Fruit fly (Drosophila melanogaster): Measurements from ENCODE around the gene ouib.
A peak's percentile ranks its signal among the peaks of the same experiment; 100 is the strongest.

The ouib gene

DNA sequence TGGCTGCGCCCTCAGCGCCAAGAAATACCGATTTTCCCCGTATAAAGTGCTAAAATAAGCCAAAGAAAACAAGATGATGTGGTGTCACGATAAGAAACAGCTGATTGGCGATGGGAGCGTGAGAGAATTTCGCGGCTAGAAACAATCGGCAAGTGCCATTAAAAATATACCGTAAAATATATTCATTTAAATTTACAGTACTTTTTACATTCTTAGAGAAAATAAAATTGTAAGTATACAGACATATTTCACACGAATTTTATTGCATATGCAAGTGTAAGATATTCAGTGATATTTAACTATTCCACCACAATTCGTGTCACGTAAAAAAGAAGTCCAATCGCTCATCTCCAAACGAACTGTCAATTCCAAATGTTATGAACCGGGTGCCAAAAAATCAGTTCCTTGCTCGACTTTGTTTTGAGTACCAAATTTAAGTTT is 48.7 kb upstream of the ouib start, which contains the start of the genes Unc50, CG11755 and CG8043 (continued):
- TF ChIP-seq CG18619 (GFP tag; optimal IDR thresholded peaks at IDR 0.05) = peak; percentile 78
- peak; percentile 59 for TF ChIP-seq Dek (tag; optimal IDR thresholded peaks at IDR 0.05)
- peak; percentile 86 for TF ChIP-seq hkb (optimal IDR thresholded peaks at IDR 0.05)
- TF ChIP-seq hkb (GFP tag; IDR thresholded peaks at IDR 0.05) = peak; percentile 72
- peak; percentile 55; the same call in 1 of the 2 replicates for TF ChIP-seq E2f1 (GFP tag; IDR thresholded peaks at IDR 0.05)
- peak; percentile 56 for TF ChIP-seq Side (GFP tag; optimal IDR thresholded peaks at IDR 0.05)
- TF ChIP-seq Sox102F (GFP tag; optimal IDR thresholded peaks at IDR 0.05) = peak; percentile 67
- no peak for TF ChIP-seq Asciz (GFP tag; optimal IDR thresholded peaks at IDR 0.05)
- TF ChIP-seq esg (GFP tag; conservative IDR thresholded peaks at IDR 0.05) = peak; percentile 63
- peak; percentile 70 for TF ChIP-seq CG4854 (GFP tag; optimal IDR thresholded peaks at IDR 0.05)
- TF ChIP-seq CG31441 (GFP tag; IDR thresholded peaks at IDR 0.05) = peak; percentile 78
- TF ChIP-seq Deaf1 (tag; optimal IDR thresholded peaks at IDR 0.05) = peak; percentile 51
- peak; percentile 98 for TF ChIP-seq unc-4 (GFP tag; IDR thresholded peaks at IDR 0.05; ENCODE audit: partially characterized antibody)
- TF ChIP-seq CHES-1-like (GFP tag; optimal IDR thresholded peaks at IDR 0.05) = peak; percentile 33
- peak in 1 of 2 experiments; percentile 64 for TF ChIP-seq Hr51 (GFP tag; optimal IDR thresholded peaks at IDR 0.05)
- TF ChIP-seq p53 (GFP tag; optimal IDR thresholded peaks at IDR 0.05) = no peak
- TF ChIP-seq wor (GFP tag; IDR thresholded peaks at IDR 0.05) = peak; percentile 54
- peak; percentile 89 for TF ChIP-seq CG3847 (GFP tag; IDR thresholded peaks at IDR 0.05)
- TF ChIP-seq Sox100B (GFP tag; optimal IDR thresholded peaks at IDR 0.05) = peak; percentile 73
- no peak for TF ChIP-seq h (optimal IDR thresholded peaks at IDR 0.05)
- peak; percentile 92 for TF ChIP-seq nmo (GFP tag; optimal IDR thresholded peaks at IDR 0.05)
- TF ChIP-seq CG8944 (GFP tag; optimal IDR thresholded peaks at IDR 0.05) = peak; percentile 51
- no peak for TF ChIP-seq fru (optimal IDR thresholded peaks at IDR 0.05)
- peak; percentile 69 for TF ChIP-seq D19A (tag; optimal IDR thresholded peaks at IDR 0.05)
- no peak for TF ChIP-seq Doc2 (GFP tag; IDR thresholded peaks at IDR 0.05)
- TF ChIP-seq cato (GFP tag; optimal IDR thresholded peaks at IDR 0.05; ENCODE audit: borderline replicate concordance) = peak; percentile 44
- TF ChIP-seq HHEX (GFP tag; optimal IDR thresholded peaks at IDR 0.05) = peak; percentile 56
- TF ChIP-seq CG2202 (tag; optimal IDR thresholded peaks at IDR 0.05) = peak; percentile 32
- TF ChIP-seq twi (tag; optimal IDR thresholded peaks at IDR 0.05) = peak; percentile 73
- no peak for TF ChIP-seq CkIIα-i1 (GFP tag; IDR thresholded peaks at IDR 0.05)
- TF ChIP-seq Ptx1 (GFP tag; IDR thresholded peaks at IDR 0.05) = peak; percentile 75
- TF ChIP-seq gem (tag; optimal IDR thresholded peaks at IDR 0.05) = peak; percentile 87
- 0 out of 2 replicates have a peak, but pooled peaks have one; percentile 61 for TF ChIP-seq wdn (GFP tag; IDR thresholded peaks at IDR 0.05)
- TF ChIP-seq CG4424 (GFP tag; optimal IDR thresholded peaks at IDR 0.05) = peak; percentile 78
- no peak for TF ChIP-seq CG10321 (GFP tag; IDR thresholded peaks at IDR 0.05)
- TF ChIP-seq CG7271 (tag; optimal IDR thresholded peaks at IDR 0.05) = peak; percentile 30
- no peak; the same call in 2 of the 3 replicates for TF ChIP-seq CG2889 (GFP tag; IDR thresholded peaks at IDR 0.05)
- peak; percentile 59; the same call in 1 of the 2 replicates for TF ChIP-seq HLH3B (GFP tag; IDR thresholded peaks at IDR 0.05)
- peak; percentile 67; the same call in 1 of the 2 replicates for TF ChIP-seq Oaz (GFP tag; IDR thresholded peaks at IDR 0.05)
- peak; percentile 85; the same call in 2 of the 4 replicates for TF ChIP-seq chinmo (GFP tag; IDR thresholded peaks at IDR 0.05; ENCODE audit: partially characterized antibody)
- TF ChIP-seq Opbp (GFP tag; IDR thresholded peaks at IDR 0.05; ENCODE audit: partially characterized antibody) = peak; percentile 91
- TF ChIP-seq otp (GFP tag; IDR thresholded peaks at IDR 0.05) = no peak
- no peak for TF ChIP-seq Fer1 (GFP tag; optimal IDR thresholded peaks at IDR 0.05)
- TF ChIP-seq Gug (GFP tag; IDR thresholded peaks at IDR 0.05) = peak; percentile 81; the same call in 2 of the 4 replicates
- TF ChIP-seq CG12659 (GFP tag; optimal IDR thresholded peaks at IDR 0.05) = peak; percentile 86
- no peak for TF ChIP-seq CG10274 (GFP tag; optimal IDR thresholded peaks at IDR 0.05)
- peak; percentile 71 for TF ChIP-seq Nf-YC (tag; optimal IDR thresholded peaks at IDR 0.05)
- TF ChIP-seq CG34376 (GFP tag; optimal IDR thresholded peaks at IDR 0.05) = peak; percentile 79
- TF ChIP-seq gro (GFP tag; optimal IDR thresholded peaks at IDR 0.05) = peak; percentile 25
- peak; percentile 44; the same call in 2 of the 3 replicates for TF ChIP-seq B-H1 (GFP tag; IDR thresholded peaks at IDR 0.05)
- no peak for TF ChIP-seq toy (GFP tag; IDR thresholded peaks at IDR 0.05)
